Worm (Caenorhabditis elegans): Measurements from ENCODE around the gene F41G3.10.

The F41G3.10 gene

DNA sequence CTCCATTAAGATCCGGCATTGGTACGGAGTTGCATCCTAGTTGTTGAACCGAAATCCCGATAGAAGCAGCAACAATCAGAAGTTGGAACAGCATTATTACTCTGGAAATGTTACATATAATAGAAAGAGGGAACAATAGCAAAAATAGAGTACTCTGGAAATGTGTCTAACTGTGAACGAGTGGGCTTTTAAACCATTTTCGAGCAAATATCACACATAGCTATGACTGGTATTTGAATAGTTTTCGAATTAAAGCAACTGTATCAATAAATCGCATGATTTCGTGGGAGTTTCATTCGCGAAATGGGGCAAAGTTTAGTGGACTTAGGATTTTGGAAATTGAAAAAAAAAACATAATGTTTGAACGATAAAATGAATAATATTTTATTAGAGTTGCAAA, at the start of gene F41G3.10:
F41G3.10 (minus strand) TSS at position 101 of the 400 bp plus-strand sequence.
- no peak for TF ChIP-seq unc-39 (tag; optimal IDR thresholded peaks at IDR 0.05)
- TF ChIP-seq daf-12 (tag; optimal IDR thresholded peaks at IDR 0.05): no peak
- no peak for TF ChIP-seq lin-39 (tag; optimal IDR thresholded peaks at IDR 0.05)
- TF ChIP-seq nhr-43 (tag; optimal IDR thresholded peaks at IDR 0.05; ENCODE audit: poor library complexity, severe bottlenecking): no peak
- TF ChIP-seq ZK546.5 (tag; optimal IDR thresholded peaks at IDR 0.05): no peak
- no peak for TF ChIP-seq nhr-12 (tag; optimal IDR thresholded peaks at IDR 0.05)
- no peak for TF ChIP-seq nhr-23 (tag; optimal IDR thresholded peaks at IDR 0.05)
- TF ChIP-seq ama-1 (optimal IDR thresholded peaks at IDR 0.05): no peak
- TF ChIP-seq sea-2 (GFP tag; optimal IDR thresholded peaks at IDR 0.05): no peak
- TF ChIP-seq nhr-67 (tag; optimal IDR thresholded peaks at IDR 0.05): no peak
- no peak for TF ChIP-seq elt-1 (tag; optimal IDR thresholded peaks at IDR 0.05)
- no peak for TF ChIP-seq nhr-28 (tag; optimal IDR thresholded peaks at IDR 0.05)
- TF ChIP-seq fos-1 (tag; optimal IDR thresholded peaks at IDR 0.05): no peak
- no peak for TF ChIP-seq lsy-12 (tag; optimal IDR thresholded peaks at IDR 0.05)

DNA sequence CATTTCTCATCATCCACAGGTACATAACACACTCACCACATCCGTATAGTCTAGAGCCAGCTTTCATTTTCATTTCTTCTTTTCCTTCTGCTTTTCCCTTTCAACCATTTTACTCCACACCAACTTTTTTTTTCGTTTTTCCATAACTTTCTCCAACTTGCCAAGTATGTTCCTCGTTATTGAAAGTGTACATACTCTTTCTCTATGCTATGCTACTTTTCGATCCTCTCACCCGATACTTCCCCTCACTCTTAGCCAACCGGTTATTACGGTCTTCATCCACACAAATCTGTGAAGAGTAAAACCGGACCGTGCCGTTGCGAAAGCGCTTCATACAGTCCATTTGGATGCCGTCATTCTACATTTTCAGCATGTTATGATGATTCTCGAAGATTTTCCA, 42.6 kb upstream of the F41G3.10 start, which contains the start of gene T13C2.2:
T13C2.2 (plus strand) TSS at position 301 of the 400 bp plus-strand sequence.
- TF ChIP-seq ceh-16 (tag; optimal IDR thresholded peaks at IDR 0.05): no peak
- TF ChIP-seq unc-39 (tag; optimal IDR thresholded peaks at IDR 0.05): no peak
- no peak for TF ChIP-seq nhr-76 (tag; optimal IDR thresholded peaks at IDR 0.05)
- no peak for TF ChIP-seq egl-5 (tag; optimal IDR thresholded peaks at IDR 0.05)
- no peak for TF ChIP-seq unc-62 (GFP tag; optimal IDR thresholded peaks at IDR 0.05)
- TF ChIP-seq nfya-1 (tag; optimal IDR thresholded peaks at IDR 0.05; ENCODE audit: insufficient read depth): no peak
- no peak for TF ChIP-seq nhr-67 (tag; optimal IDR thresholded peaks at IDR 0.05)
- TF ChIP-seq ztf-11 (tag; optimal IDR thresholded peaks at IDR 0.05): no peak
- TF ChIP-seq fos-1 (tag; optimal IDR thresholded peaks at IDR 0.05): no peak
- TF ChIP-seq mdl-1 (tag; optimal IDR thresholded peaks at IDR 0.05): no peak
- TF ChIP-seq ZK546.5 (tag; optimal IDR thresholded peaks at IDR 0.05): no peak
- TF ChIP-seq sea-2 (GFP tag; optimal IDR thresholded peaks at IDR 0.05): no peak
- TF ChIP-seq nhr-43 (tag; optimal IDR thresholded peaks at IDR 0.05; ENCODE audit: poor library complexity, severe bottlenecking): no peak

DNA sequence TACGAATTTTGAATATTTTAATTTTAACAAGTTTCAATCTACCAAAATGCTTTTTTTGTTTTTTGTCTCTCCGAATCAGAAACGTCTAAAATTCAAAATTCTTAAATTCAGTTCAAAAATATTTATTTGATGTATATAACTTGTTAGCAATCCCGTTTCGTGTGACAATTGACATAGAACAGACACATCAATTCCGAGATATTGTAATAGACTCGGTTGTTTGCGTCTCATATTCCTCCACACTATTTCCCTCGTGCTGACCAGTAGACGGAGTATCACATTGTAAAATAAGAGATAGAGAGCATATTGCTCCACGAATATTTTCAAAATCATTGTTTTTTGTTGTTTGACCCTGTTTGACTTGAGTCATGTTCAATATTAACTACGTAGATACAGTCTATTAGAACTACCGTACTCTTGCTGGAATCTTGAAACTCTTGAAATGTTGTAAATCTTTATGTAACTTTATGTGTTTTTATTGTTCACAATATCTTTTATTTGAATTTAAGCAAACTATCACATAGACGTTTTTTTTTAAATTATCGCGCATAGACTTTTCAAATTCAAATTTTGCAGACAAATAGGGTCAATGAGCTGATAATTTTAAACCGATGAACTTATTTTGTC, 39.5 kb upstream of the F41G3.10 start, which contains the start of gene T13C2.3:
T13C2.3 (plus strand) TSS at position 577 of the 627 bp plus-strand sequence.
- TF ChIP-seq hmg-11 (tag; optimal IDR thresholded peaks at IDR 0.05): no peak
- no peak for TF ChIP-seq tbx-2 (tag; optimal IDR thresholded peaks at IDR 0.05)
- no peak for TF ChIP-seq elt-2 (tag; optimal IDR thresholded peaks at IDR 0.05)
- no peak for TF ChIP-seq nhr-23 (tag; optimal IDR thresholded peaks at IDR 0.05)
- no peak for TF ChIP-seq ceh-16 (tag; optimal IDR thresholded peaks at IDR 0.05)
- TF ChIP-seq nhr-237 (tag; optimal IDR thresholded peaks at IDR 0.05): no peak
- no peak for TF ChIP-seq fkh-10 (GFP tag; optimal IDR thresholded peaks at IDR 0.05)
- no peak for TF ChIP-seq nhr-12 (tag; optimal IDR thresholded peaks at IDR 0.05)
- no peak for TF ChIP-seq unc-39 (tag; optimal IDR thresholded peaks at IDR 0.05)

DNA sequence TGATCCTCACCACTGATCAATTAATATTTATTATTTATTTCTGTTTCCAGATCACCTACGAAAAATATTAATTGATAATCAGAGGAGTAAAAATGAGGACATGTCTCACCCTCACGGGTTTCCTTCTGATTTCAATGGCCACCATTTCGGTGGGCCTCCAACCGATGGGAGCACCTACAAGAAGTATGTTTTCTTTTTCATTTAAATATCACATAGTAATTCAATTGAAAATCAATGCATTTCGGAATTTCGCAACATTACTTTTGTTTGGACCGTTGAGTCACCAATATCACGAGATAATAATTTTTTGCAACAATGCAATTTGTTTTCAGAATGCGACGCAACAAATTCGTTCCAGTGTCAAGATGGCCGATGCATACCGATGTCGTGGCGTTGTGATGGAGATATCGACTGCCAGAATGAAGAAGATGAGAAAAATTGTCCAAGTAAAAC, 34.1 kb upstream of the F41G3.10 start, which contains the start of gene gldi-2:
gldi-2 (plus strand) TSS at position 51 of the 453 bp plus-strand sequence.
- no peak for TF ChIP-seq nfya-1 (tag; optimal IDR thresholded peaks at IDR 0.05; ENCODE audit: insufficient read depth)

DNA sequence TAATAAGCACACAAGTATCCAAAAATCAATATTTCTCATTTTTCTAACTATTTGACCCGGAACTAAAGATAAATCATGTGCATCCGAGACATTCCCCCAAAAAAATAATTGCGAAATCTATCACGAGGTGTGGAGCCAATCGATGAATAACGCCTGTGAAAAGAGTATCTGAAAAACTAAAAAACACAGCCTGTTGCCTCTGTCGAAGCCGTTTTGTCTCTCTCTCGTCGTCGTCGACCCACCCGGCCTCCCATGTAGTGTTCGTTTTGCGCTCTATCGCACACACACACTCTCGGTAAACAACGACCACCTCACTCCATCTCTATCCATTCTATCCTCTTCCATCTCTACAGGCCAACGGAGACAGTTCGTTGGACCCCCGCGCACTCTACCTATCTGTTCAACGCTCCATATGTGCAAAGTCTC, 33.4 kb upstream of the F41G3.10 start:
- TF ChIP-seq nhr-25 (tag; optimal IDR thresholded peaks at IDR 0.05) (peak; percentile 62), jun-1 (tag; optimal IDR thresholded peaks at IDR 0.05) (peak; percentile 11), nhr-43 (tag; optimal IDR thresholded peaks at IDR 0.05; ENCODE audit: poor library complexity, severe bottlenecking) (no peak), fkh-10 (GFP tag; optimal IDR thresholded peaks at IDR 0.05) (peak; percentile 0), lsy-12 (tag; optimal IDR thresholded peaks at IDR 0.05) (no peak), lin-39 (tag; optimal IDR thresholded peaks at IDR 0.05) (peak; percentile 57), ceh-28 (tag; optimal IDR thresholded peaks at IDR 0.05) (peak; percentile 83), elt-2 (tag; optimal IDR thresholded peaks at IDR 0.05) (peak; percentile 27), nhr-23 (tag; optimal IDR thresholded peaks at IDR 0.05) (peak; percentile 19), sea-2 (GFP tag; optimal IDR thresholded peaks at IDR 0.05) (no peak), egl-5 (tag; optimal IDR thresholded peaks at IDR 0.05) (peak; percentile 26), pha-4 (tag; optimal IDR thresholded peaks at IDR 0.05) (peak; percentile 77), lin-15B (tag; optimal IDR thresholded peaks at IDR 0.05) (peak; percentile 77), nfya-1 (tag; optimal IDR thresholded peaks at IDR 0.05; ENCODE audit: insufficient read depth) (peak; percentile 81), ZK546.5 (tag; optimal IDR thresholded peaks at IDR 0.05) (no peak), nhr-11 (tag; optimal IDR thresholded peaks at IDR 0.05) (peak; percentile 26), snpc-4 (tag; optimal IDR thresholded peaks at IDR 0.05) (peak; percentile 48)

Measured in whole organism, L3 larva.